Fruit fly (Drosophila melanogaster): ENCODE measurements around the gene Pdp.

- TF ChIP-seq CG2202 (tag; optimal IDR thresholded peaks at IDR 0.05) = no peak
- TF ChIP-seq CG14965 (GFP tag; optimal IDR thresholded peaks at IDR 0.05; ENCODE audit: borderline replicate concordance) = no peak
- no peak for TF ChIP-seq ham (GFP tag; IDR thresholded peaks at IDR 0.05)
- no peak for TF ChIP-seq CG5953 (GFP tag; IDR thresholded peaks at IDR 0.05)
- TF ChIP-seq CG2889 (GFP tag; IDR thresholded peaks at IDR 0.05) = no peak
- TF ChIP-seq NfI (GFP tag; optimal IDR thresholded peaks at IDR 0.05) = no peak
Measured at dm6 chrX:7746342-7746741, 11.9 kb upstream of the Pdp start.
